Worm (Caenorhabditis elegans) whole organism, late embryonic: ENCODE measurements around the gene ndx-6.

Experiments used
- C08G9.2 ChIP-seq: sonication (generic microtip); optimal IDR thresholded peaks from 2 replicates; lab custom pipeline; 2016; ENCODE audit warnings: mild to moderate bottlenecking, missing genetic modification characterization, moderate library complexity, missing compliant biosample characterization
- F13H6.1 ChIP-seq: sonication (generic microtip); optimal IDR thresholded peaks from 2 replicates; lab custom pipeline; 2016; ENCODE audit warnings: missing genetic modification characterization, missing compliant biosample characterization
- K02D7.2 ChIP-seq: sonication (generic microtip); optimal IDR thresholded peaks from 2 replicates; lab custom pipeline; 2017; ENCODE audit warnings: mild to moderate bottlenecking, missing genetic modification characterization, missing compliant biosample characterization
- T23F11.4 ChIP-seq: fragments of 200-800 bp; sonication (Bioruptor generic); optimal IDR thresholded peaks from 2 replicates; lab custom pipeline; 2018; ENCODE audit warnings: mild to moderate bottlenecking, missing genetic modification characterization, missing compliant biosample characterization
- ceh-18 ChIP-seq: sonication (generic microtip); optimal IDR thresholded peaks from 2 replicates; lab custom pipeline; 2016; ENCODE audit warnings: missing genetic modification characterization, missing compliant biosample characterization
- ceh-2 ChIP-seq: sonication (generic microtip); optimal IDR thresholded peaks from 2 replicates; lab custom pipeline; 2016; ENCODE audit warnings: missing genotype, missing genetic modification characterization, missing compliant biosample characterization
- ceh-22 ChIP-seq: sonication (generic microtip); optimal IDR thresholded peaks from 2 replicates; lab custom pipeline; 2017; ENCODE audit warnings: missing biosample characterization, missing genetic modification characterization
- ceh-24 ChIP-seq: sonication (generic microtip); optimal IDR thresholded peaks from 2 replicates; lab custom pipeline; 2016; ENCODE audit warnings: mild to moderate bottlenecking, missing genetic modification characterization, missing compliant biosample characterization
- ceh-31 ChIP-seq: sonication (generic microtip); optimal IDR thresholded peaks from 2 replicates; lab custom pipeline; 2016; ENCODE audit warnings: missing genetic modification characterization, missing compliant biosample characterization
- ceh-45 ChIP-seq: fragments of 200-800 bp; sonication (Bioruptor generic); IDR thresholded peaks from 2 replicates; pipeline ENCODE4 v1.3.6; 2022; ENCODE audit warnings: missing genetic modification reagents, missing genetic modification characterization, missing compliant biosample characterization
- ceh-9 ChIP-seq: sonication (generic microtip); optimal IDR thresholded peaks from 2 replicates; lab custom pipeline; 2016; ENCODE audit warnings: mild to moderate bottlenecking, missing genetic modification characterization, inconsistent platforms, missing compliant biosample characterization
- dmd-4 ChIP-seq: sonication (generic microtip); optimal IDR thresholded peaks from 2 replicates; lab custom pipeline; 2016; ENCODE audit warnings: borderline replicate concordance, missing genetic modification characterization, missing compliant biosample characterization
- dve-1 ChIP-seq: sonication (generic microtip); optimal IDR thresholded peaks from 2 replicates; lab custom pipeline; 2017; ENCODE audit warnings: antibody characterized with exemption, mild to moderate bottlenecking, missing genetic modification characterization, missing compliant biosample characterization
- elt-2 ChIP-seq: sonication (generic microtip); optimal IDR thresholded peaks from 2 replicates; lab custom pipeline; 2016; ENCODE audit warnings: missing genetic modification reagents, missing genetic modification characterization, missing compliant biosample characterization
- fax-1 ChIP-seq: sonication (generic microtip); optimal IDR thresholded peaks from 2 replicates; lab custom pipeline; 2016; ENCODE audit warnings: missing genotype, missing genetic modification characterization, missing compliant biosample characterization
- gmeb-2 ChIP-seq: sonication (generic microtip); optimal IDR thresholded peaks from 2 replicates; lab custom pipeline; 2016; ENCODE audit warnings: missing genetic modification characterization, inconsistent platforms, missing compliant biosample characterization
- hlh-13 ChIP-seq: fragments of 200-800 bp; sonication (Bioruptor generic); optimal IDR thresholded peaks from 2 replicates; lab custom pipeline; 2018; ENCODE audit warnings: mild to moderate bottlenecking, missing genetic modification characterization, missing compliant biosample characterization
- hlh-30 ChIP-seq: sonication (generic microtip); optimal IDR thresholded peaks from 2 replicates; lab custom pipeline; 2017; ENCODE audit warnings: antibody characterized with exemption, missing genetic modification characterization, missing compliant biosample characterization; ENCODE audit not compliant: insufficient read depth
- hlh-6 ChIP-seq: sonication (generic microtip); optimal IDR thresholded peaks from 2 replicates; lab custom pipeline; 2016; ENCODE audit warnings: missing genotype, missing genetic modification characterization, missing compliant biosample characterization
- hlh-8 ChIP-seq: sonication (generic microtip); optimal IDR thresholded peaks from 2 replicates; lab custom pipeline; 2016; ENCODE audit warnings: missing genotype, missing genetic modification characterization, missing compliant biosample characterization
- lin-11 ChIP-seq: fragments of 200-800 bp; sonication (Bioruptor generic); optimal IDR thresholded peaks from 2 replicates; lab custom pipeline; 2018; ENCODE audit warnings: mild to moderate bottlenecking, missing genetic modification characterization, missing compliant biosample characterization
- mec-3 ChIP-seq: sonication (generic microtip); optimal IDR thresholded peaks from 2 replicates; lab custom pipeline; 2016; ENCODE audit warnings: borderline replicate concordance, missing genetic modification characterization, missing compliant biosample characterization
- nfya-1 ChIP-seq: sonication (generic microtip); optimal IDR thresholded peaks from 2 replicates; lab custom pipeline; 2017; ENCODE audit warnings: missing genetic modification characterization, mild to moderate bottlenecking, missing compliant biosample characterization, antibody characterized with exemption, moderate library complexity
- nhr-11 ChIP-seq: fragments of 150-350 bp; optimal IDR thresholded peaks from 2 replicates; lab custom pipeline; 2014; ENCODE audit warnings: missing biosample characterization, missing genetic modification characterization
- odd-2 ChIP-seq: sonication (generic microtip); optimal IDR thresholded peaks from 2 replicates; lab custom pipeline; 2017; ENCODE audit warnings: antibody characterized with exemption, mild to moderate bottlenecking, missing genetic modification characterization, missing compliant biosample characterization
- pag-3 ChIP-seq: sonication (generic microtip); optimal IDR thresholded peaks from 2 replicates; lab custom pipeline; 2016; ENCODE audit warnings: missing compliant biosample characterization, missing genetic modification characterization, borderline replicate concordance
- pat-9 ChIP-seq: fragments of 200-800 bp; sonication (Bioruptor generic); optimal IDR thresholded peaks from 2 replicates; lab custom pipeline; 2018; ENCODE audit warnings: mild to moderate bottlenecking, missing genetic modification characterization, moderate library complexity, missing compliant biosample characterization
- pha-4 ChIP-seq: fragments of 150-350 bp; optimal IDR thresholded peaks from 2 replicates; lab custom pipeline; 2018; ENCODE audit warnings: missing biosample characterization, missing genetic modification reagents, missing genetic modification characterization
- pros-1 ChIP-seq: fragments of 150-350 bp; optimal IDR thresholded peaks from 2 replicates; lab custom pipeline; 2014; ENCODE audit warnings: missing biosample characterization, missing genetic modification reagents, missing genetic modification characterization
- rnt-1 ChIP-seq: sonication (generic microtip); optimal IDR thresholded peaks from 2 replicates; lab custom pipeline; 2016; ENCODE audit warnings: missing genetic modification characterization, missing compliant biosample characterization
- sox-4 ChIP-seq: sonication (generic microtip); optimal IDR thresholded peaks from 2 replicates; lab custom pipeline; 2017; ENCODE audit warnings: mild to moderate bottlenecking, missing genetic modification characterization, inconsistent platforms, missing compliant biosample characterization
- syd-9 ChIP-seq: sonication (generic microtip); optimal IDR thresholded peaks from 2 replicates; lab custom pipeline; 2016; ENCODE audit warnings: mild to moderate bottlenecking, missing genetic modification characterization, moderate library complexity, missing compliant biosample characterization
- tbx-2 ChIP-seq: sonication (generic microtip); optimal IDR thresholded peaks from 2 replicates; lab custom pipeline; 2016; ENCODE audit warnings: missing genetic modification characterization, missing compliant biosample characterization
- ttx-3 ChIP-seq: sonication (generic microtip); optimal IDR thresholded peaks from 2 replicates; lab custom pipeline; 2016; ENCODE audit warnings: missing genetic modification reagents, missing genetic modification characterization, missing compliant biosample characterization
- unc-3 ChIP-seq, 2 experiments: fragments of 200-800 bp in 1 of 2; sonication (Bioruptor generic) in 1 of 2; sonication (generic microtip) in 1 of 2; conservative IDR thresholded peaks in 1 of 2; optimal IDR thresholded peaks in 1 of 2; 2 replicates each; pipeline versions ENCODE4 v1.3.6 to Lab custom; 2016 to 2022; ENCODE audit warnings: missing compliant biosample characterization in 2 of 2, missing genetic modification characterization in 2 of 2, missing genetic modification reagents in 1 of 2
- unc-42 ChIP-seq: sonication (generic microtip); optimal IDR thresholded peaks from 2 replicates; lab custom pipeline; 2016; ENCODE audit warnings: missing genotype, missing genetic modification characterization, missing compliant biosample characterization
- unc-55 ChIP-seq: sonication (generic microtip); optimal IDR thresholded peaks from 2 replicates; lab custom pipeline; 2017; ENCODE audit warnings: missing biosample characterization, missing genetic modification reagents, missing genetic modification characterization
- unc-86 ChIP-seq: sonication (generic microtip); optimal IDR thresholded peaks from 2 replicates; lab custom pipeline; 2016; ENCODE audit warnings: missing genetic modification characterization, missing compliant biosample characterization

The ndx-6 gene

ce11 chrII:5429522-5430257 lies 40.0 kb upstream of the ndx-6 start, which contains the start of the genes F07F6.4 and F07F6.2:
TSS of gene F07F6.4 (minus strand) at chrII:5429572.
TSS of gene F07F6.2 (plus strand) at chrII:5430207.
- TF ChIP-seq unc-3 (GFP tag; conservative IDR thresholded peaks at IDR 0.05; lab: Robert Waterston, UW): no peak
- TF ChIP-seq unc-3 (tag; optimal IDR thresholded peaks at IDR 0.05; lab: Kevin White, UChicago): peak; percentile 19
- TF ChIP-seq hlh-13 (GFP tag; lab: Kevin White, UChicago): no peak
- peak; percentile 35 for TF ChIP-seq unc-42 (tag; lab: Kevin White, UChicago)
- TF ChIP-seq sox-4 (tag; lab: Kevin White, UChicago): no peak
- no peak for TF ChIP-seq hlh-6 (tag; lab: Kevin White, UChicago)
- no peak for TF ChIP-seq ceh-9 (tag; lab: Kevin White, UChicago)
- TF ChIP-seq dve-1 (tag; lab: Kevin White, UChicago): peak; percentile 3
- no peak for TF ChIP-seq gmeb-2 (tag; lab: Kevin White, UChicago)
- TF ChIP-seq hlh-8 (tag; lab: Kevin White, UChicago): no peak
- no peak for TF ChIP-seq T23F11.4 (GFP tag; lab: Kevin White, UChicago)
- TF ChIP-seq ceh-24 (tag; lab: Kevin White, UChicago): no peak
- no peak for TF ChIP-seq nfya-1 (tag; lab: Kevin White, UChicago)
- TF ChIP-seq C08G9.2 (tag; lab: Kevin White, UChicago): no peak
- peak; percentile 9 for TF ChIP-seq tbx-2
- no peak for TF ChIP-seq nhr-11 (tag; lab: Kevin White, UChicago)
- no peak for TF ChIP-seq fax-1 (tag; lab: Kevin White, UChicago)
- TF ChIP-seq syd-9 (tag; lab: Kevin White, UChicago): no peak
- TF ChIP-seq unc-55 (GFP tag; lab: Kevin White, UChicago): no peak
- no peak for TF ChIP-seq pha-4 (tag; lab: Kevin White, UChicago)
- TF ChIP-seq ceh-31 (tag; lab: Kevin White, UChicago): no peak
- TF ChIP-seq pat-9 (tag; lab: Kevin White, UChicago): no peak

ce11 chrII:5426470-5426869 lies 36.8 kb upstream of the ndx-6 start:
- no peak for TF ChIP-seq ttx-3 (tag; lab: Kevin White, UChicago)
- TF ChIP-seq ceh-9 (tag; lab: Kevin White, UChicago): no peak
- TF ChIP-seq F13H6.1 (tag; lab: Kevin White, UChicago): no peak
- no peak for TF ChIP-seq unc-55 (GFP tag; lab: Kevin White, UChicago)
- TF ChIP-seq fax-1 (tag; lab: Kevin White, UChicago): no peak
- TF ChIP-seq dmd-4: no peak
- no peak for TF ChIP-seq ceh-31 (tag; lab: Kevin White, UChicago)
- no peak for TF ChIP-seq rnt-1
- TF ChIP-seq ceh-18: no peak
- TF ChIP-seq odd-2 (tag; lab: Kevin White, UChicago): no peak
- TF ChIP-seq ceh-2: no peak

ce11 chrII:5426054-5426453 lies 36.4 kb upstream of the ndx-6 start:
- TF ChIP-seq ceh-31 (tag; lab: Kevin White, UChicago): peak; percentile 6
- peak; percentile 43 for TF ChIP-seq tbx-2
- TF ChIP-seq hlh-30 (tag; lab: Kevin White, UChicago): peak; percentile 95
- no peak for TF ChIP-seq pag-3 (tag; lab: Kevin White, UChicago)
- peak; percentile 61 for TF ChIP-seq nfya-1 (tag; lab: Kevin White, UChicago)
- peak; percentile 74 for TF ChIP-seq elt-2
- peak; percentile 33 for TF ChIP-seq unc-55 (GFP tag; lab: Kevin White, UChicago)
- TF ChIP-seq lin-11: no peak
- TF ChIP-seq, all 69 proteins: peak for 6

- TF ChIP-seq ceh-22 (tag; lab: Kevin White, UChicago): no peak
- no peak for TF ChIP-seq hlh-13 (GFP tag; lab: Kevin White, UChicago)
- no peak for TF ChIP-seq mec-3 (tag; lab: Kevin White, UChicago)
- no peak for TF ChIP-seq C08G9.2 (tag; lab: Kevin White, UChicago)
- no peak for TF ChIP-seq dve-1 (tag; lab: Kevin White, UChicago)
- no peak for TF ChIP-seq lin-11
- no peak for TF ChIP-seq T23F11.4 (GFP tag; lab: Kevin White, UChicago)
- no peak for TF ChIP-seq pros-1 (tag; lab: Kevin White, UChicago)
- no peak for TF ChIP-seq unc-42 (tag; lab: Kevin White, UChicago)
- no peak for TF ChIP-seq dmd-4
- no peak for TF ChIP-seq ceh-45 (GFP tag; lab: Robert Waterston, UW)
- no peak for TF ChIP-seq nfya-1 (tag; lab: Kevin White, UChicago)
- no peak for TF ChIP-seq sox-4 (tag; lab: Kevin White, UChicago)
- TF ChIP-seq ceh-24 (tag; lab: Kevin White, UChicago): no peak
- no peak for TF ChIP-seq syd-9 (tag; lab: Kevin White, UChicago)
- TF ChIP-seq unc-86 (tag; lab: Kevin White, UChicago): no peak
- TF ChIP-seq K02D7.2 (tag; lab: Kevin White, UChicago): no peak
- no peak for TF ChIP-seq tbx-2
Observed at ce11 chrII:5425633-5426032, 36.0 kb upstream of the ndx-6 start, which contains the start of gene F07F6.8. TSS of gene F07F6.8 (minus strand) at chrII:5425733.
